Worm (Caenorhabditis elegans): Measurements from ENCODE around the gene algn-2.
A peak's percentile ranks its signal among the peaks of the same experiment; 100 is the strongest.

Gene algn-2

DNA sequence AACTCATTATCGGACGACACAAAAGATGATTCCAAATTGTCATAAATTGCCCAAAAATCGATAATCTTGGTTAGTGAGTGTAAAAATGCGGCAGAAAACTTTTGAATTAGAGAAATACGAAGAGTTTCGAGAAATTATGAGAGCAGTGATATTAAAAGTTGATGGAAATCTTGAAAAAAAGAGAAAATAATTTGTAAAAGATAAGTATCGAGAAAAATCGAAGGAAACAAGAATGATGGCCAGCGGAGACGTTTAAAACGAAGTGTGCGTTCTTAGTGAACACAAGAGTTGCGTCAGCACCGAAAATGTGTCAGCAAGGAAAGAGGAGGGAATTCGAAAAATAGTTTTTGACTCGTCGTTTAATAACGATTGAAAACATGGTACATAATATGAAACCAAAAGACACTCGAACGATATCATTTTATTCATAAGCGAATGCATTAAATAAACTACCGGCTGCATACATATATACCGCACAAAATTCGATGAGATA is 14.8 kb downstream of the algn-2 start, which contains the start of gene ndx-6 (continued):
- TF ChIP-seq ceh-63 (GFP tag; optimal IDR thresholded peaks at IDR 0.05) (no peak), fkh-4 (tag; optimal IDR thresholded peaks at IDR 0.05; ENCODE audit: borderline replicate concordance) (no peak), nhr-71 (tag; optimal IDR thresholded peaks at IDR 0.05) (peak; percentile 90), sox-4 (tag; optimal IDR thresholded peaks at IDR 0.05) (peak; percentile 32), hlh-17 (GFP tag; optimal IDR thresholded peaks at IDR 0.05; ENCODE audit: borderline replicate concordance) (no peak), nhr-85 (tag) (peak; percentile 93), ceh-8 (GFP tag; optimal IDR thresholded peaks at IDR 0.05) (no peak), ama-1 (optimal IDR thresholded peaks at IDR 0.05) (peak; percentile 75), nhr-90 (tag; optimal IDR thresholded peaks at IDR 0.05; ENCODE audit: poor library complexity) (peak; percentile 88), unc-86 (tag; optimal IDR thresholded peaks at IDR 0.05) (peak; percentile 76), fos-1 (tag; optimal IDR thresholded peaks at IDR 0.05) (peak; percentile 76), rnt-1 (tag; optimal IDR thresholded peaks at IDR 0.05) (peak; percentile 93), nhr-47 (tag; optimal IDR thresholded peaks at IDR 0.05) (peak; percentile 90), Y116A8C.19 (tag; optimal IDR thresholded peaks at IDR 0.05; ENCODE audit: borderline replicate concordance) (no peak), ztf-4 (tag; optimal IDR thresholded peaks at IDR 0.05) (peak; percentile 76), tbx-2 (tag; optimal IDR thresholded peaks at IDR 0.05) (peak; percentile 83), xbp-1 (tag; optimal IDR thresholded peaks at IDR 0.05) (peak; percentile 88), C16A3.4 (tag; optimal IDR thresholded peaks at IDR 0.05) (peak; percentile 90), grh-1 (GFP tag; IDR thresholded peaks at IDR 0.05) (peak; percentile 60), lin-39 (tag; optimal IDR thresholded peaks at IDR 0.05) (peak; percentile 65), pqm-1 (tag; optimal IDR thresholded peaks at IDR 0.05) (no peak), lin-14 (GFP tag; optimal IDR thresholded peaks at IDR 0.05) (peak; percentile 88), fkh-10 (GFP tag; optimal IDR thresholded peaks at IDR 0.05) (peak; percentile 46), pax-3 (tag; optimal IDR thresholded peaks at IDR 0.05) (peak; percentile 7), snu-23 (GFP tag; optimal IDR thresholded peaks at IDR 0.05) (peak; percentile 93), vab-15 (tag; optimal IDR thresholded peaks at IDR 0.05) (no peak), egl-13 (tag; optimal IDR thresholded peaks at IDR 0.05) (peak; percentile 64)

DNA sequence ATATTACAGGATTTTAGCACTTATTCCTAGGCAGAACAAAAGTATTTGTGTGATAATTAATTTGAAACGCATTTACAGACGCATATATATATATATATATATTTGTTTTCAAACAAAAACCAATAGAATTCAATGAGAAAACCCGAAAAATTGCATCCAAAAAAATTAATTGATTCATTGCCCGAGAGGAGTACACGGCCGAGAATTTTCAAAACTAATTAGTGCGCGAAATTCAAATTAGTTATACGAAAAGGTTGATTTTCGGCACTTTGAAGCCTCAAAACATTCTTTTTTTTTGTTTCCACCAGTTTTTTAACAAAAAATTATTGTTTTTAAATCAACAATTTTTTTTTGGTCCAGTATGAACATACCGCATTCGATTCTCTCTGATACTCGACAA is 16.4 kb downstream of the algn-2 start:
- TF ChIP-seq sox-4 (tag; optimal IDR thresholded peaks at IDR 0.05) (no peak), nhr-77 (tag; optimal IDR thresholded peaks at IDR 0.05) (no peak), blmp-1 (tag; optimal IDR thresholded peaks at IDR 0.05) (no peak), dpl-1 (GFP tag; optimal IDR thresholded peaks at IDR 0.05) (peak in 2 of 3 experiments; percentile 13 to 48), ceh-63 (GFP tag; optimal IDR thresholded peaks at IDR 0.05) (no peak), nhr-19 (GFP tag; conservative IDR thresholded peaks at IDR 0.05) (no peak), unc-98 (GFP tag; IDR thresholded peaks at IDR 0.05) (no peak), lin-35 (GFP tag; optimal IDR thresholded peaks at IDR 0.05) (peak in 1 of 2 experiments; percentile 3), lsy-2 (tag; optimal IDR thresholded peaks at IDR 0.05) (no peak), hlh-17 (GFP tag; optimal IDR thresholded peaks at IDR 0.05; ENCODE audit: borderline replicate concordance) (no peak), nhr-28 (tag; optimal IDR thresholded peaks at IDR 0.05) (no peak), snpc-4 (tag; optimal IDR thresholded peaks at IDR 0.05) (no peak), nhr-12 (tag; optimal IDR thresholded peaks at IDR 0.05) (no peak), sup-37 (GFP tag; optimal IDR thresholded peaks at IDR 0.05) (no peak), ama-1 (optimal IDR thresholded peaks at IDR 0.05) (no peak), efl-1 (optimal IDR thresholded peaks at IDR 0.05) (peak; percentile 28 to 45), efl-1 (GFP tag; optimal IDR thresholded peaks at IDR 0.05 in 1 of 2) (peak; percentile 46 to 89), nhr-71 (tag; optimal IDR thresholded peaks at IDR 0.05) (no peak), fkh-4 (tag; optimal IDR thresholded peaks at IDR 0.05; ENCODE audit: borderline replicate concordance) (no peak)

DNA sequence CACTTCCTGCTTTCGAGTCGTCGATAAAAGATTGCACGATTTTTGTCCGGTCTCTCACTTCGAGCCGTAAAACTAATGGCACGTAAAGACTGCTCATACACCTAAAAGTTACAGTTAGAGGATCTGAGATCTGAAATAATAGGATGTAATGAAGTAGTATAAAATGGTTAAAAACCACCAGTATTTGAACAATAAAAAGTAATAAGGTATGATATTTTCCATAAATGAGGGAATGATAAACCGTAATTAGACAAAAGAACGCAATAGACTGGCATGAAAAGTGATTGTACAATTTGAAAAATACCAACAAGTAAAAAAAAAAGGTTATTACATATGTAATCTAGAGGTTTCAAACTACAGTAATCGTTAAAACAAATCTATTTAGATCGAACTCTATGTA is 18.0 kb downstream of the algn-2 start, which contains the start of gene brap-2:
TSS of gene brap-2 (minus strand) at position 101 of the 400 bp plus-strand sequence.
- TF ChIP-seq ceh-82 (tag; optimal IDR thresholded peaks at IDR 0.05), result no peak
- no peak for TF ChIP-seq lin-35 (GFP tag; optimal IDR thresholded peaks at IDR 0.05)
- TF ChIP-seq fos-1 (tag; optimal IDR thresholded peaks at IDR 0.05), result no peak
- TF ChIP-seq nhr-77 (tag; optimal IDR thresholded peaks at IDR 0.05), result no peak
- TF ChIP-seq sptf-1 (tag; optimal IDR thresholded peaks at IDR 0.05), result no peak
- no peak for TF ChIP-seq ces-1 (GFP tag; optimal IDR thresholded peaks at IDR 0.05)
- TF ChIP-seq alr-1 (tag; optimal IDR thresholded peaks at IDR 0.05; ENCODE audit: borderline replicate concordance), result no peak
- TF ChIP-seq vab-15 (tag; optimal IDR thresholded peaks at IDR 0.05), result no peak
- no peak for TF ChIP-seq mab-9 (GFP tag; IDR thresholded peaks at IDR 0.05)
- TF ChIP-seq fkh-10 (GFP tag; optimal IDR thresholded peaks at IDR 0.05), result no peak
- no peak for TF ChIP-seq C04F5.9 (tag; optimal IDR thresholded peaks at IDR 0.05)
- TF ChIP-seq Y116A8C.19 (tag; optimal IDR thresholded peaks at IDR 0.05; ENCODE audit: borderline replicate concordance), result no peak
- TF ChIP-seq ceh-90 (tag; optimal IDR thresholded peaks at IDR 0.05), result no peak
- TF ChIP-seq nhr-76 (tag; optimal IDR thresholded peaks at IDR 0.05), result no peak
- TF ChIP-seq lsy-2 (tag; optimal IDR thresholded peaks at IDR 0.05), result no peak
